Fruit fly (Drosophila melanogaster) whole organism, prepupa: ENCODE results near the gene Chrac-16.

Source experiments
- CG16779 ChIP-seq: fragments of 200-800 bp; sonication (Bioruptor generic); optimal IDR thresholded peaks from 3 replicates; lab custom pipeline; 2017; ENCODE audit warnings: missing biosample characterization, mild to moderate bottlenecking, missing genetic modification characterization
- CG3032 ChIP-seq: fragments of 200-800 bp; optimal IDR thresholded peaks from 2 replicates; lab custom pipeline; 2019; ENCODE audit warnings: missing biosample characterization, mild to moderate bottlenecking, missing genetic modification characterization, moderate library complexity
- CG34406 ChIP-seq: fragments of 200-800 bp; sonication (Bioruptor generic); optimal IDR thresholded peaks from 3 replicates; lab custom pipeline; 2016; ENCODE audit warnings: missing biosample characterization, missing genetic modification characterization
- CG4318 ChIP-seq: fragments of 200-800 bp; sonication (Bioruptor generic); optimal IDR thresholded peaks from 3 replicates; lab custom pipeline; 2017; ENCODE audit warnings: missing biosample characterization, mild to moderate bottlenecking, missing genetic modification characterization
- CG6163 ChIP-seq: fragments of 200-800 bp; sonication (Bioruptor generic); IDR thresholded peaks from 3 replicates; pipeline ENCODE4 v1.3.6; 2022; ENCODE audit warnings: missing biosample characterization, missing genetic modification characterization
- CG8632 ChIP-seq: fragments of 200-800 bp; sonication (Bioruptor generic); optimal IDR thresholded peaks from 3 replicates; lab custom pipeline; 2016; ENCODE audit warnings: missing biosample characterization, missing genetic modification characterization
- Eip93F ChIP-seq: fragments of 200-800 bp; sonication (Bioruptor generic); optimal IDR thresholded peaks from 2 replicates; lab custom pipeline; 2016; ENCODE audit warnings: missing biosample characterization, mild to moderate bottlenecking, missing genetic modification characterization
- OdsH ChIP-seq: fragments of 200-800 bp; sonication (Bioruptor generic); optimal IDR thresholded peaks from 3 replicates; lab custom pipeline; 2016; ENCODE audit warnings: missing biosample characterization, missing genetic modification characterization
- esn ChIP-seq: fragments of 200-800 bp; sonication (Bioruptor generic); optimal IDR thresholded peaks from 2 replicates; lab custom pipeline; 2016; ENCODE audit warnings: missing biosample characterization, mild to moderate bottlenecking, missing genetic modification characterization, moderate library complexity
- fkh ChIP-seq: fragments of 200-800 bp; sonication (Bioruptor generic); optimal IDR thresholded peaks from 3 replicates; lab custom pipeline; 2017; ENCODE audit warnings: missing biosample characterization, mild to moderate bottlenecking, missing genetic modification characterization, moderate library complexity
- net ChIP-seq: fragments of 200-800 bp; sonication (Bioruptor generic); optimal IDR thresholded peaks from 3 replicates; lab custom pipeline; 2016; ENCODE audit warnings: missing biosample characterization, missing genetic modification characterization
- svp ChIP-seq: fragments of 200-800 bp; sonication (Bioruptor generic); peaks from one replicate; lab custom pipeline; 2016; ENCODE audit warnings: missing biosample characterization, missing genetic modification characterization

dm6 chrX:12032136-12032682 is 14.4 kb upstream of the Chrac-16 start, which contains the start of gene Cyp318a1:
- TF ChIP-seq esn (no peak), fkh (no peak), OdsH (GFP tag; lab: Kevin White, UChicago) (no peak), CG3032 (tag; lab: Kevin White, UChicago) (no peak), net (GFP tag; lab: Kevin White, UChicago) (no peak), CG34406 (GFP tag; lab: Kevin White, UChicago) (no peak), CG8632 (no peak), CG6163 (GFP tag; lab: Robert Waterston, UW) (no peak), svp (GFP tag; lab: Kevin White, UChicago) (no peak), CG16779 (tag; lab: Kevin White, UChicago) (no peak), CG4318 (GFP tag; lab: Kevin White, UChicago) (no peak), Eip93F (no peak)
